Worm (Caenorhabditis elegans) whole organism, L4 larva: Measurements from ENCODE around the gene srd-74.

Experiments used
- R02D3.7 ChIP-seq: fragments of 150-350 bp; sonication (generic microtip); optimal IDR thresholded peaks from 3 replicates; lab custom pipeline; 2014; ENCODE audit warnings: missing biosample characterization, missing genetic modification characterization
- Y5F2A.4 ChIP-seq: fragments of 200-800 bp; sonication (Bioruptor generic); optimal IDR thresholded peaks from 2 replicates; lab custom pipeline; 2018; ENCODE audit warnings: mild to moderate bottlenecking, missing genetic modification characterization, missing compliant biosample characterization
- daf-8 ChIP-seq: fragments of 200-800 bp; sonication (Bioruptor generic); IDR thresholded peaks from 2 replicates; pipeline ENCODE4 v1.3.6; 2022; ENCODE audit warnings: missing genetic modification characterization, missing compliant biosample characterization
- egl-27 ChIP-seq: sonication (generic microtip); optimal IDR thresholded peaks from 3 replicates; lab custom pipeline; 2017; ENCODE audit warnings: missing biosample characterization, missing genetic modification reagents, missing genetic modification characterization
- jun-1 ChIP-seq: fragments of 150-350 bp; optimal IDR thresholded peaks from 2 replicates; lab custom pipeline; 2014; ENCODE audit warnings: missing biosample characterization, missing genetic modification reagents, missing genetic modification characterization
- nhr-11 ChIP-seq: fragments of 150-350 bp; optimal IDR thresholded peaks from 2 replicates; lab custom pipeline; 2014; ENCODE audit warnings: missing biosample characterization, missing genetic modification characterization
- snpc-4 ChIP-seq: fragments of 150-350 bp; optimal IDR thresholded peaks from 2 replicates; lab custom pipeline; 2014; ENCODE audit warnings: missing biosample characterization, missing genetic modification characterization
- tra-1 ChIP-seq: fragments of 200-800 bp; sonication (Bioruptor generic); IDR thresholded peaks from 2 replicates; pipeline ENCODE4 v1.3.6; 2022; ENCODE audit warnings: missing genetic modification reagents, missing genetic modification characterization, missing compliant biosample characterization
- unc-62 ChIP-seq, 3 experiments: fragments of 150-350 bp in 1 of 3; sonication (generic microtip); optimal IDR thresholded peaks in 2 of 3; peaks in 1 of 3; 1 replicate in 1 of 3; 2 replicates in 2 of 3; lab custom pipeline; 2014 to 2017; ENCODE audit warnings: missing biosample characterization in 3 of 3, missing genetic modification characterization in 3 of 3, missing genetic modification reagents in 3 of 3, missing genotype in 1 of 3
- zag-1 ChIP-seq: fragments of 150-350 bp; optimal IDR thresholded peaks from 2 replicates; lab custom pipeline; 2014; ENCODE audit warnings: missing biosample characterization, missing genetic modification characterization
- ztf-11 ChIP-seq: fragments of 150-350 bp; optimal IDR thresholded peaks from 2 replicates; lab custom pipeline; 2014; ENCODE audit warnings: missing biosample characterization, missing genetic modification characterization

- TF ChIP-seq ztf-11 (tag; lab: Kevin White, UChicago): no peak
- no peak for TF ChIP-seq unc-62 (GFP tag; optimal IDR thresholded peaks at IDR 0.05 in 1 of 2; lab: Kevin White, UChicago)
- TF ChIP-seq unc-62 (tag; optimal IDR thresholded peaks at IDR 0.05; lab: Kevin White, UChicago): no peak
- no peak for TF ChIP-seq Y5F2A.4
- no peak for TF ChIP-seq snpc-4 (tag; lab: Kevin White, UChicago)
- no peak for TF ChIP-seq R02D3.7 (tag; lab: Kevin White, UChicago)
- TF ChIP-seq jun-1 (tag; lab: Kevin White, UChicago): no peak
- no peak for TF ChIP-seq egl-27 (tag; lab: Kevin White, UChicago)
- TF ChIP-seq nhr-11 (tag; lab: Kevin White, UChicago): no peak
- TF ChIP-seq zag-1 (tag; lab: Kevin White, UChicago): no peak
- TF ChIP-seq tra-1 (GFP tag; lab: Robert Waterston, UW): no peak
- TF ChIP-seq daf-8 (GFP tag; lab: Robert Waterston, UW): no peak
Measured at ce11 chrIII:11760634-11761033, 21.3 kb upstream of the srd-74 start.
